Worm (Caenorhabditis elegans): Measurements from ENCODE around the gene crn-7.

crn-7 gene

ce11 chrIII:8268296-8268695 lies at the start of gene crn-7, which contains the start of gene F09G8.7:
TSS of gene crn-7 (plus strand) at chrIII:8268531.
TSS of gene F09G8.7 (minus strand) at chrIII:8268355.
- no peak for TF ChIP-seq dpl-1 (GFP tag; optimal IDR thresholded peaks at IDR 0.05)
- TF ChIP-seq lsy-2 (tag; optimal IDR thresholded peaks at IDR 0.05) = peak in 1 of 2 experiments; percentile 61
- TF ChIP-seq lin-38 (GFP tag; IDR thresholded peaks at IDR 0.05) = peak; percentile 39; the same call in 1 of the 2 replicates
- TF ChIP-seq ceh-44 (GFP tag; IDR thresholded peaks at IDR 0.05) = no peak
- TF ChIP-seq mes-2 (tag; optimal IDR thresholded peaks at IDR 0.05; ENCODE audit: poor library complexity, severe bottlenecking) = peak; percentile 67
- TF ChIP-seq hlh-30 (tag; optimal IDR thresholded peaks at IDR 0.05; ENCODE audit: insufficient read depth) = peak; percentile 55
- TF ChIP-seq php-3 (GFP tag; IDR thresholded peaks at IDR 0.05) = no peak
- peak in 1 of 2 experiments; percentile 57 for TF ChIP-seq unc-62 (GFP tag; optimal IDR thresholded peaks at IDR 0.05 in 1 of 2)
- TF ChIP-seq unc-62 (tag; optimal IDR thresholded peaks at IDR 0.05) = no peak
- peak; percentile 28 for TF ChIP-seq dve-1 (tag; optimal IDR thresholded peaks at IDR 0.05; ENCODE audit: insufficient read depth)
- no peak for TF ChIP-seq daf-19 (GFP tag; conservative IDR thresholded peaks at IDR 0.05)
- TF ChIP-seq ceh-62 (tag; optimal IDR thresholded peaks at IDR 0.05) = no peak
- no peak for TF ChIP-seq daf-16 (GFP tag; optimal IDR thresholded peaks at IDR 0.05)
- TF ChIP-seq daf-16 (tag; optimal IDR thresholded peaks at IDR 0.05) = peak; percentile 15
- TF ChIP-seq mxl-2 (GFP tag; conservative IDR thresholded peaks at IDR 0.05) = no peak
- TF ChIP-seq F44E2.7 (GFP tag; IDR thresholded peaks at IDR 0.05) = no peak
- TF ChIP-seq hlh-11 (tag; optimal IDR thresholded peaks at IDR 0.05) = peak; percentile 38
- peak; percentile 51 for TF ChIP-seq nhr-28 (tag; optimal IDR thresholded peaks at IDR 0.05)
- no peak for TF ChIP-seq pha-4 (GFP tag; IDR thresholded peaks at IDR 0.05)
- peak; percentile 45 for TF ChIP-seq pha-4 (tag; optimal IDR thresholded peaks at IDR 0.05)
- no peak for TF ChIP-seq R02D3.7 (tag; optimal IDR thresholded peaks at IDR 0.05)

DNA sequence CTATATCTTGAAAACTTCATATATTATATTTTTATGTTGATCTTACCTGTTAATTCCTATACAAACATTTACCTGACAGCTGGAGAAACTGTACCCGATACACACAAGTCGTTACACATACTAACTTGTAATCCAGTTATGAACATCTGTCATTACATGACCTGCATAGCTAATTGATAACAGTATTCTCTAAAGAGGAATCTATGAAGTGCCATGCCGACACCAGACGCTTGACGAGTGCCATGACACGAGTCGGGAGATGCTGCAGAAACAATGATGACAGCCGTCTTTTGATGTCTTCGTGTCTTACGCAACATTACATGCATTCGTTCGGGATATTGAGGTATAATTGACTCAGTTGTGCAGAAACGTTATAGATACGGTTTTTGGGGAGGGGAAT lies 48.2 kb upstream of the crn-7 start:
- TF ChIP-seq F44E2.7 (GFP tag; IDR thresholded peaks at IDR 0.05) (no peak), egl-43 (GFP tag; IDR thresholded peaks at IDR 0.05) (no peak), nhr-102 (tag; optimal IDR thresholded peaks at IDR 0.05) (no peak), ces-1 (GFP tag; optimal IDR thresholded peaks at IDR 0.05) (no peak), lsy-2 (tag; optimal IDR thresholded peaks at IDR 0.05) (no peak), hlh-30 (tag; optimal IDR thresholded peaks at IDR 0.05; ENCODE audit: insufficient read depth) (no peak), Y48G9A.11 (GFP tag; IDR thresholded peaks at IDR 0.05) (no peak), mxl-3 (GFP tag; optimal IDR thresholded peaks at IDR 0.05) (no peak), ceh-28 (tag; optimal IDR thresholded peaks at IDR 0.05) (no peak), ceh-62 (tag; optimal IDR thresholded peaks at IDR 0.05) (no peak), zip-2 (tag; optimal IDR thresholded peaks at IDR 0.05) (no peak), set-16 (GFP tag; IDR thresholded peaks at IDR 0.05) (no peak)

DNA sequence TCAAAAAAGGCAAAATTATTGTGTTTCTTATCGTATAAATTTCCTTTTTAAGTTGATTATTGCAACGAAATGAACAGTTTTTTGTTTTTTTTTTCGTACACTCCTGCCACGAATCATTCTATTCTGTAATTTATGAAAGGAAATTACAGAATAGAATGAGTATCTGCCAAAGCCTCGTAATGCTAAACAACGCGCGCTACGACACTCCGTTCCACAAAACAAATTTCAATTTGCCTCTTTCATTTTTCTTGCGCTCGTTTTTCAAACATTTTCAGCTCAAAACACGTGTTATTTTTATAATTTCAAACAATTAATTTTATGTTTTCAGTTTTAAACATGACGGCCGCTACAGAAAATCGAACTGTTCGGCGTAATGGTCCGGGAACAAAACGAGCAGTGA lies 43.6 kb upstream of the crn-7 start, which contains the start of gene mob-4:
Gene mob-4 (plus strand): TSS at position 329 of the 400 bp plus-strand sequence.
- TF ChIP-seq T20F7.1 (GFP tag; optimal IDR thresholded peaks at IDR 0.05) = peak; percentile 92
- peak; percentile 4 for TF ChIP-seq dpl-1 (GFP tag; optimal IDR thresholded peaks at IDR 0.05)
- no peak for TF ChIP-seq zip-11 (GFP tag; IDR thresholded peaks at IDR 0.05)
- TF ChIP-seq ctbp-1 (GFP tag; IDR thresholded peaks at IDR 0.05) = no peak
- peak in 1 of 2 experiments; percentile 9 for TF ChIP-seq lsy-2 (tag; optimal IDR thresholded peaks at IDR 0.05)

DNA sequence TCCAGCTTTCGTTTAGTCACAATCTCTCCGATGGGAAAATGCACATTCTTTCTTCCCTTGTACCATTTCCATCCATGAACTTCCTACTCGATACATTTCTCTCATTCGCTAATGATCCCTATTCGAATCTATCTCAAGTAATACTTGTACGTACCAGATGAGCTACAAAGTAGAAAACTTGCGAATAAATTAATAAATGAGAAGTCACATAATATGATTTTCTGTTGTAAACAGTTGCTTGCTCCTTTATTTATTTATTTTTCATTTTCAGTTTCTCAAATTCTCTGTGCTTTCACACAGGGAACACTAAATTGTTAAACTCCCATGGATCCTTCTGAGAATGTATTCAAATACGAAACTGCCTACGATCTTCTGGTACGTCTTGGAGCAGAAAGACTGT lies 42.2 kb upstream of the crn-7 start, which contains the start of gene rfs-1:
Gene rfs-1 (plus strand): TSS at position 301 of the 400 bp plus-strand sequence.
- no peak for TF ChIP-seq zfp-3 (GFP tag; conservative IDR thresholded peaks at IDR 0.05)
- no peak for TF ChIP-seq nhr-76 (tag; optimal IDR thresholded peaks at IDR 0.05)
- TF ChIP-seq lir-3 (tag; optimal IDR thresholded peaks at IDR 0.05) = no peak
- TF ChIP-seq nhr-77 (tag; optimal IDR thresholded peaks at IDR 0.05) = no peak
- TF ChIP-seq set-16 (GFP tag; IDR thresholded peaks at IDR 0.05) = no peak
- TF ChIP-seq fos-1 (tag; optimal IDR thresholded peaks at IDR 0.05) = no peak
- TF ChIP-seq zag-1 (tag; optimal IDR thresholded peaks at IDR 0.05) = no peak
- no peak for TF ChIP-seq dve-1 (tag; optimal IDR thresholded peaks at IDR 0.05; ENCODE audit: insufficient read depth)
- TF ChIP-seq F49E8.2 (tag; optimal IDR thresholded peaks at IDR 0.05; ENCODE audit: borderline replicate concordance) = no peak
- TF ChIP-seq arid-1 (GFP tag; conservative IDR thresholded peaks at IDR 0.05) = no peak
- no peak for TF ChIP-seq duxl-1 (tag; optimal IDR thresholded peaks at IDR 0.05; ENCODE audit: poor library complexity)
- TF ChIP-seq cey-2 (tag; optimal IDR thresholded peaks at IDR 0.05; ENCODE audit: borderline replicate concordance, insufficient read depth) = no peak

All from whole organism, L4 larva.